Fruit fly (Drosophila melanogaster) ovary, adult (tissue): Measurements from ENCODE around the gene Hsp70Ba.

Source experiments
- CG17801 ChIP-seq: fragments of 200-800 bp; optimal IDR thresholded peaks from 2 replicates; lab custom pipeline; 2019; ENCODE audit warnings: missing biosample characterization, mild to moderate bottlenecking, missing genetic modification characterization, moderate library complexity; ENCODE audit not compliant: partially characterized antibody

The Hsp70Ba gene

dm6 chr3R:12422379-12422975 lies 45.1 kb downstream of the Hsp70Ba start, which contains the start of the genes Scgbeta and CG17202:
TSS of gene Scgbeta (minus strand) at chr3R:12422429.
TSS of gene CG17202 (plus strand) at chr3R:12422768.
- no peak for TF ChIP-seq CG17801
